Fruit fly (Drosophila melanogaster) whole organism, pupa: ENCODE data around the gene scrib.

Experiments used
- CG10348 ChIP-seq: fragments of 200-800 bp; sonication (Bioruptor generic); IDR thresholded peaks from 2 replicates; pipeline ENCODE4 v1.3.6; 2022; ENCODE audit warnings: missing biosample characterization, missing genetic modification characterization
- CG12605 ChIP-seq: fragments of 200-800 bp; sonication (Bioruptor generic); IDR thresholded peaks from 2 replicates; pipeline ENCODE4 v1.3.6; 2022; ENCODE audit warnings: missing biosample characterization, missing genetic modification characterization
- CG13204 ChIP-seq: fragments of 200-800 bp; sonication (Bioruptor generic); optimal IDR thresholded peaks from 2 replicates; lab custom pipeline; 2018; ENCODE audit warnings: missing biosample characterization, mild to moderate bottlenecking, missing genetic modification characterization, moderate library complexity
- CG15710 ChIP-seq: fragments of 200-800 bp; sonication (Bioruptor generic); optimal IDR thresholded peaks from 2 replicates; lab custom pipeline; 2018; ENCODE audit warnings: missing biosample characterization, mild to moderate bottlenecking, missing genetic modification characterization, moderate library complexity
- CG17806 ChIP-seq: fragments of 200-800 bp; sonication (Bioruptor generic); optimal IDR thresholded peaks from 2 replicates; lab custom pipeline; 2018; ENCODE audit warnings: missing biosample characterization, mild to moderate bottlenecking, missing genetic modification characterization, moderate library complexity
- CG34367 ChIP-seq: fragments of 200-800 bp; sonication (Bioruptor generic); optimal IDR thresholded peaks from 2 replicates; lab custom pipeline; 2018; ENCODE audit warnings: missing biosample characterization, mild to moderate bottlenecking, missing genetic modification characterization
- CG8159 ChIP-seq: fragments of 200-800 bp; sonication (Bioruptor generic); optimal IDR thresholded peaks from 3 replicates; lab custom pipeline; 2018; ENCODE audit warnings: missing biosample characterization, mild to moderate bottlenecking, missing genetic modification characterization, moderate library complexity
- CG8301 ChIP-seq: fragments of 200-800 bp; sonication (Bioruptor generic); optimal IDR thresholded peaks from 2 replicates; lab custom pipeline; 2018; ENCODE audit warnings: missing biosample characterization, mild to moderate bottlenecking, missing genetic modification characterization
- CG9948 ChIP-seq: fragments of 200-800 bp; sonication (Bioruptor generic); optimal IDR thresholded peaks from 2 replicates; lab custom pipeline; 2018; ENCODE audit warnings: missing biosample characterization, mild to moderate bottlenecking, missing genetic modification characterization, moderate library complexity
- EcR ChIP-seq: fragments of 200-800 bp; sonication (Bioruptor generic); optimal IDR thresholded peaks from 3 replicates; lab custom pipeline; 2019; ENCODE audit warnings: missing biosample characterization, missing genetic modification characterization, mild to moderate bottlenecking, moderate library complexity, missing genetic modification reagents
- Ets98B ChIP-seq: fragments of 200-800 bp; sonication (Bioruptor generic); IDR thresholded peaks from 2 replicates; pipeline ENCODE4 v1.3.6; 2022; ENCODE audit warnings: missing biosample characterization, missing genetic modification characterization
- Pif1B ChIP-seq: fragments of 200-800 bp; sonication (Bioruptor generic); optimal IDR thresholded peaks from 3 replicates; lab custom pipeline; 2016; ENCODE audit warnings: missing biosample characterization, missing genetic modification characterization
- gl ChIP-seq: fragments of 200-800 bp; sonication (Bioruptor generic); optimal IDR thresholded peaks from 2 replicates; lab custom pipeline; 2018; ENCODE audit warnings: missing biosample characterization, mild to moderate bottlenecking, missing genetic modification characterization

DNA sequence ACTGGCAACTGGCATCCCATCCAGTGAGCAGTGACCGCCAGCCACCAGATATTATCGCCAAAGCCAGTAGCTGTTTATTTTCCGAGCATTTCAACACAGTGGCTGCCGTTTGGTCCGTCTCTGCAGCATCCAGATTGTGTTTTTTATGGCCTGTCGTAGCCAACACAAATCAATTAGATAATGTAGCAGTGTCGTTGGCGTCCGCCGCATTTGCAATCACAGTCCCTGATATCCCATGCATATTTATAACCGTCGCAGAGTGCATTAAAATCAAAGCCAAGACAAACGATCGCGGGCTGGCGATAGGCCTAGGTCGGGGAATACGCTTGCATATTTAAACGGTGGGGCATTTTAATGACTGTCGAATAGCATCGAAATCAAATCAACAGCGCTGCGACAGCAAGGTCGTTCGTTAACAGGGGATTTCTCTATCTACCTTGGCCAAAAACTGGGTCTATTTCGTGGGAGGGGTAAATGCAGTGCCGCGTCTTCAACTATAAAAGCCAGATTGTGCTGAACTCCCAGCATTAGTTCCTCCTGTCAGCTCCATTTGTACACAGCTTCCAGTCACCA lies 103.4 kb downstream of the scrib start, which contains the start of gene TwdlD:
- TF ChIP-seq CG13204 (GFP tag; lab: Kevin White, UChicago), result no peak
- no peak for TF ChIP-seq CG8159 (tag; lab: Kevin White, UChicago)
- TF ChIP-seq gl (tag; lab: Kevin White, UChicago), result no peak
- TF ChIP-seq CG12605 (GFP tag; lab: Robert Waterston, UW), result no peak
- TF ChIP-seq CG9948 (tag; lab: Kevin White, UChicago), result no peak
- TF ChIP-seq CG17806 (tag; lab: Kevin White, UChicago), result no peak
- no peak for TF ChIP-seq CG8301 (tag; lab: Kevin White, UChicago)
- TF ChIP-seq EcR, result no peak
- no peak for TF ChIP-seq Ets98B (GFP tag; lab: Robert Waterston, UW)
- TF ChIP-seq Pif1B, result no peak
- no peak for TF ChIP-seq CG34367 (tag; lab: Kevin White, UChicago)
- TF ChIP-seq CG15710 (tag; lab: Kevin White, UChicago), result no peak
- TF ChIP-seq CG10348 (GFP tag; lab: Robert Waterston, UW), result no peak
